Fruit fly (Drosophila melanogaster) Kc167 (cell line): ENCODE measurements around the gene TrpRS.

Experiments
- Myc ChIP-seq: fragments of >200 bp; optimal IDR thresholded peaks from 2 replicates; lab custom pipeline; 2017; ENCODE audit warnings: missing external identifiers
- Sin3A ChIP-seq: fragments of >200 bp; optimal IDR thresholded peaks from 2 replicates; lab custom pipeline; 2018; ENCODE audit warnings: missing external identifiers
- h ChIP-seq: fragments of >200 bp; optimal IDR thresholded peaks from 3 replicates; lab custom pipeline; 2018; ENCODE audit warnings: missing external identifiers
- insv ChIP-seq: fragments of >200 bp; optimal IDR thresholded peaks from 3 replicates; lab custom pipeline; 2018; ENCODE audit warnings: missing external identifiers
- psq ChIP-seq: fragments of >200 bp; optimal IDR thresholded peaks from 2 replicates; lab custom pipeline; 2017; ENCODE audit warnings: missing external identifiers

dm6 chr3R:9215551-9215950, 51.2 kb downstream of the TrpRS start:
- no peak for TF ChIP-seq Sin3A
- no peak for TF ChIP-seq insv
- no peak for TF ChIP-seq h (lab: Kevin White, UChicago)
- TF ChIP-seq Myc (lab: Kevin White, UChicago) = no peak
- TF ChIP-seq psq (lab: Kevin White, UChicago) = no peak
